Comparison of ENCODE assay signal across 4 fruit fly cellular contexts in the genomic region with DNA sequence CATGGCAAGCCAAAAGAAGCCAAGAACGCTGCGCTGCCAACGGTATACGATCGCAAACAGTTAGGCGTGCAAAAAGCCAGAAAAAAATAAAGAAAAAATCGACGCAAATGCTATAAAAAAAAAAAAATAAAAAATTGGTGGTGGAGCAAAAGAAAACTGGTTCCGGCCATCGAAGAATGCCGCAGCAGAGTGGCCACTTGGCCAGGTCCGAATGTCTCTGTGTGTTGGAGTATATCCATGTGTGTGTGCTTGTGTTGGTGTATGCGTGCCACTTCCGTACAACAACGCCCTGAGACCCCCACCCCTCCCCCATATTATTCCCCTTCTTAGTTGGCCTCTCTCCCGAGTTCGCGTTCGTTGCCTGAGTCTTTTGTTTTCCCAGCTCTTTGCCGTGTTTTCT.
TF ChIP-seq lines count a peak whose summit lies in the region.

No protein-coding gene starts in this region.

- no peak for TF ChIP-seq CTCF in whole organism, embryonic (GFP tag; optimal IDR thresholded peaks at IDR 0.05; lab: Kevin White, UChicago)

TF ChIP-seq in whole organism, embryonic, 481 proteins besides CTCF, POLR2A, EP300 and RAD21 (continues in another document):
- TF ChIP-seq sisA (GFP tag; IDR thresholded peaks at IDR 0.05; lab: Robert Waterston, UW): no peak
- no peak for TF ChIP-seq sna (GFP tag; IDR thresholded peaks at IDR 0.05; lab: Robert Waterston, UW; ENCODE audit: partially characterized antibody)
- no peak for TF ChIP-seq CG8388 (GFP tag; optimal IDR thresholded peaks at IDR 0.05; lab: Kevin White, UChicago)
- peak; percentile 56 for TF ChIP-seq crol (GFP tag; IDR thresholded peaks at IDR 0.05; lab: Robert Waterston, UW)
- peak; percentile 56 for TF ChIP-seq cg (GFP tag; optimal IDR thresholded peaks at IDR 0.05; lab: Kevin White, UChicago)
- TF ChIP-seq CG7928 (GFP tag; optimal IDR thresholded peaks at IDR 0.05; lab: Kevin White, UChicago): no peak
- TF ChIP-seq CG11085 (GFP tag; IDR thresholded peaks at IDR 0.05; lab: Robert Waterston, UW): no peak
- no peak for TF ChIP-seq CG17612 (GFP tag; IDR thresholded peaks at IDR 0.05; lab: Robert Waterston, UW)
- no peak for TF ChIP-seq eyg (GFP tag; optimal IDR thresholded peaks at IDR 0.05; lab: Kevin White, UChicago)
- no peak for TF ChIP-seq maf-S (GFP tag; optimal IDR thresholded peaks at IDR 0.05; lab: Kevin White, UChicago)
- no peak for TF ChIP-seq vvl (GFP tag; IDR thresholded peaks at IDR 0.05; lab: Robert Waterston, UW)
- peak; percentile 26 for TF ChIP-seq sqz (GFP tag; optimal IDR thresholded peaks at IDR 0.05; lab: Kevin White, UChicago)
- TF ChIP-seq CG12391 (tag; optimal IDR thresholded peaks at IDR 0.05; lab: Kevin White, UChicago): no peak
- no peak for TF ChIP-seq seq (GFP tag; IDR thresholded peaks at IDR 0.05; lab: Robert Waterston, UW)
- TF ChIP-seq Eip74EF (GFP tag; optimal IDR thresholded peaks at IDR 0.05; lab: Kevin White, UChicago): no peak
- TF ChIP-seq sd (tag; optimal IDR thresholded peaks at IDR 0.05; lab: Kevin White, UChicago): peak; percentile 41
- no peak for TF ChIP-seq pum (GFP tag; optimal IDR thresholded peaks at IDR 0.05; lab: Kevin White, UChicago)
- peak; percentile 29 for TF ChIP-seq pros (GFP tag; optimal IDR thresholded peaks at IDR 0.05; lab: Kevin White, UChicago)
- no peak for TF ChIP-seq NFAT (GFP tag; IDR thresholded peaks at IDR 0.05; lab: Robert Waterston, UW)
- TF ChIP-seq crp (GFP tag; optimal IDR thresholded peaks at IDR 0.05; lab: Kevin White, UChicago): no peak
- TF ChIP-seq corto (GFP tag; optimal IDR thresholded peaks at IDR 0.05; lab: Kevin White, UChicago): no peak
- no peak for TF ChIP-seq ken (GFP tag; IDR thresholded peaks at IDR 0.05; lab: Robert Waterston, UW)
- TF ChIP-seq CG12104 (GFP tag; optimal IDR thresholded peaks at IDR 0.05; lab: Kevin White, UChicago): no peak

TF ChIP-seq in whole organism, prepupa, 60 proteins besides CTCF, POLR2A, EP300 and RAD21 (continues in another document):
- peak; percentile 32 for TF ChIP-seq Blimp-1 (GFP tag; optimal IDR thresholded peaks at IDR 0.05; lab: Kevin White, UChicago)
- TF ChIP-seq cyc (GFP tag; optimal IDR thresholded peaks at IDR 0.05; lab: Kevin White, UChicago): no peak
- no peak for TF ChIP-seq salr (GFP tag; optimal IDR thresholded peaks at IDR 0.05; lab: Kevin White, UChicago)
- no peak; the same call in 1 of the 2 replicates for TF ChIP-seq CG15336 (GFP tag; IDR thresholded peaks at IDR 0.05; lab: Robert Waterston, UW)
- no peak for TF ChIP-seq CG11762 (GFP tag; optimal IDR thresholded peaks at IDR 0.05; lab: Kevin White, UChicago; ENCODE audit: insufficient read depth)
- TF ChIP-seq Sox14 (GFP tag; optimal IDR thresholded peaks at IDR 0.05; lab: Kevin White, UChicago): no peak
- TF ChIP-seq Ets96B (tag; optimal IDR thresholded peaks at IDR 0.05; lab: Kevin White, UChicago): no peak
- TF ChIP-seq CG6163 (GFP tag; IDR thresholded peaks at IDR 0.05; lab: Robert Waterston, UW): peak; percentile 58; the same call in 2 of the 3 replicates
- TF ChIP-seq fd85E (GFP tag; optimal IDR thresholded peaks at IDR 0.05; lab: Kevin White, UChicago): no peak
- TF ChIP-seq CG16779 (tag; optimal IDR thresholded peaks at IDR 0.05; lab: Kevin White, UChicago): peak; percentile 41
- peak; percentile 6 for TF ChIP-seq spab (GFP tag; optimal IDR thresholded peaks at IDR 0.05; lab: Kevin White, UChicago)
- no peak for TF ChIP-seq CG3032 (tag; optimal IDR thresholded peaks at IDR 0.05; lab: Kevin White, UChicago)
- TF ChIP-seq pdm3 (GFP tag; optimal IDR thresholded peaks at IDR 0.05; lab: Kevin White, UChicago): no peak
- TF ChIP-seq Eip78C (GFP tag; lab: Kevin White, UChicago): no peak
- TF ChIP-seq CG31627 (GFP tag; optimal IDR thresholded peaks at IDR 0.05; lab: Kevin White, UChicago): no peak
- TF ChIP-seq CG34406 (GFP tag; optimal IDR thresholded peaks at IDR 0.05; lab: Kevin White, UChicago): no peak
- TF ChIP-seq CG8319 (GFP tag; optimal IDR thresholded peaks at IDR 0.05; lab: Kevin White, UChicago): no peak
- peak; percentile 31 for TF ChIP-seq CG1621 (tag; optimal IDR thresholded peaks at IDR 0.05; lab: Kevin White, UChicago)
- peak; percentile 62 for TF ChIP-seq svp (GFP tag; lab: Kevin White, UChicago)
- no peak for TF ChIP-seq lz (GFP tag; optimal IDR thresholded peaks at IDR 0.05; lab: Kevin White, UChicago)
- TF ChIP-seq dsx (GFP tag; optimal IDR thresholded peaks at IDR 0.05; lab: Kevin White, UChicago; ENCODE audit: poor library complexity, severe bottlenecking): peak; percentile 2
- peak; percentile 0 for TF ChIP-seq Sox102F (GFP tag; optimal IDR thresholded peaks at IDR 0.05; lab: Kevin White, UChicago)
- TF ChIP-seq acj6 (GFP tag; optimal IDR thresholded peaks at IDR 0.05; lab: Kevin White, UChicago): no peak

TF ChIP-seq in whole organism, pupa, 21 proteins besides CTCF, POLR2A, EP300 and RAD21:
- TF ChIP-seq fd96Ca (GFP tag; IDR thresholded peaks at IDR 0.05; lab: Robert Waterston, UW): peak; percentile 25; the same call in 1 of the 3 replicates
- peak; percentile 15 for TF ChIP-seq CG34367 (tag; optimal IDR thresholded peaks at IDR 0.05; lab: Kevin White, UChicago)
- peak; percentile 36 for TF ChIP-seq CG15710 (tag; optimal IDR thresholded peaks at IDR 0.05; lab: Kevin White, UChicago)
- TF ChIP-seq Snoo (tag; optimal IDR thresholded peaks at IDR 0.05; lab: Kevin White, UChicago): peak; percentile 1
- peak; percentile 47 for TF ChIP-seq CG13204 (GFP tag; optimal IDR thresholded peaks at IDR 0.05; lab: Kevin White, UChicago)
- peak; percentile 50 for TF ChIP-seq gl (tag; optimal IDR thresholded peaks at IDR 0.05; lab: Kevin White, UChicago)
- TF ChIP-seq rn (GFP tag; IDR thresholded peaks at IDR 0.05; lab: Robert Waterston, UW): no peak
- TF ChIP-seq CG8301 (tag; optimal IDR thresholded peaks at IDR 0.05; lab: Kevin White, UChicago): no peak
- TF ChIP-seq CG8159 (tag; optimal IDR thresholded peaks at IDR 0.05; lab: Kevin White, UChicago): no peak
- no peak for TF ChIP-seq Pif1B (GFP tag; optimal IDR thresholded peaks at IDR 0.05; lab: Kevin White, UChicago)
- no peak for TF ChIP-seq D1 (tag; optimal IDR thresholded peaks at IDR 0.05; lab: Kevin White, UChicago)
- no peak for TF ChIP-seq Pif1A (GFP tag; optimal IDR thresholded peaks at IDR 0.05; lab: Kevin White, UChicago)
- TF ChIP-seq CG4496 (GFP tag; IDR thresholded peaks at IDR 0.05; lab: Robert Waterston, UW): peak; percentile 61; the same call in 2 of the 3 replicates
- no peak for TF ChIP-seq CG9948 (tag; optimal IDR thresholded peaks at IDR 0.05; lab: Kevin White, UChicago)
- no peak for TF ChIP-seq CG10348 (GFP tag; IDR thresholded peaks at IDR 0.05; lab: Robert Waterston, UW)
- TF ChIP-seq EcR (GFP tag; optimal IDR thresholded peaks at IDR 0.05; lab: Kevin White, UChicago): peak; percentile 83
- peak; percentile 35; the same call in 1 of the 2 replicates for TF ChIP-seq CG12605 (GFP tag; IDR thresholded peaks at IDR 0.05; lab: Robert Waterston, UW)
- TF ChIP-seq CG14655 (GFP tag; optimal IDR thresholded peaks at IDR 0.05; lab: Kevin White, UChicago): no peak
- no peak for TF ChIP-seq CG32121 (GFP tag; IDR thresholded peaks at IDR 0.05; lab: Robert Waterston, UW)
- TF ChIP-seq CG17806 (tag; optimal IDR thresholded peaks at IDR 0.05; lab: Kevin White, UChicago): no peak
- peak; percentile 41; the same call in 1 of the 2 replicates for TF ChIP-seq Ets98B (GFP tag; IDR thresholded peaks at IDR 0.05; lab: Robert Waterston, UW)
TF ChIP-seq in whole organism, pupa: peak in this region for 10.

TF ChIP-seq in whole organism, wandering third instar larva, 38 proteins besides CTCF, POLR2A, EP300 and RAD21:
- no peak for TF ChIP-seq CrebA (GFP tag; optimal IDR thresholded peaks at IDR 0.05; lab: Kevin White, UChicago; ENCODE audit: borderline replicate concordance)
- peak; percentile 21 for TF ChIP-seq Sp1 (GFP tag; optimal IDR thresholded peaks at IDR 0.05; lab: Kevin White, UChicago)
- no peak for TF ChIP-seq N (GFP tag; optimal IDR thresholded peaks at IDR 0.05; lab: Kevin White, UChicago)
- TF ChIP-seq Hr78 (GFP tag; optimal IDR thresholded peaks at IDR 0.05; lab: Kevin White, UChicago): no peak
- no peak for TF ChIP-seq Abd-B (GFP tag; optimal IDR thresholded peaks at IDR 0.05; lab: Kevin White, UChicago)
- no peak for TF ChIP-seq jim (GFP tag; optimal IDR thresholded peaks at IDR 0.05; lab: Kevin White, UChicago)
- peak; percentile 55 for TF ChIP-seq psq (GFP tag; optimal IDR thresholded peaks at IDR 0.05; lab: Kevin White, UChicago)
- no peak for TF ChIP-seq woc (GFP tag; optimal IDR thresholded peaks at IDR 0.05; lab: Kevin White, UChicago)
- no peak for TF ChIP-seq fru (GFP tag; optimal IDR thresholded peaks at IDR 0.05; lab: Kevin White, UChicago)
- TF ChIP-seq Dif (GFP tag; optimal IDR thresholded peaks at IDR 0.05; lab: Kevin White, UChicago; ENCODE audit: partially characterized antibody): no peak
- no peak for TF ChIP-seq Myc (optimal IDR thresholded peaks at IDR 0.05; lab: Kevin White, UChicago)
- TF ChIP-seq lola (GFP tag; optimal IDR thresholded peaks at IDR 0.05; lab: Kevin White, UChicago): no peak
- TF ChIP-seq dmrt93B (GFP tag; optimal IDR thresholded peaks at IDR 0.05; lab: Kevin White, UChicago): no peak
- TF ChIP-seq Rel (GFP tag; optimal IDR thresholded peaks at IDR 0.05; lab: Kevin White, UChicago): no peak
- TF ChIP-seq Rel (tag; optimal IDR thresholded peaks at IDR 0.05; lab: Kevin White, UChicago): no peak
- no peak for TF ChIP-seq sv (GFP tag; optimal IDR thresholded peaks at IDR 0.05; lab: Kevin White, UChicago)
- no peak for TF ChIP-seq h (GFP tag; optimal IDR thresholded peaks at IDR 0.05; lab: Kevin White, UChicago)

Comparison
In these comparisons a context has a peak if more than half of its experiments do, and no peak if none do; other contexts are left out.
1. Of the 7 proteins assayed by ChIP-seq in both whole organism, embryonic and whole organism, prepupa: peak only in whole organism, embryonic: none; only in whole organism, prepupa: Blimp-1, CG16779, CG6854, Lpt and Sox102F; in both: none; in neither: 2.